Fruit fly (Drosophila melanogaster): ENCODE results near the gene CCT4.

- TF ChIP-seq tgo (GFP tag; IDR thresholded peaks at IDR 0.05) (no peak), B-H2 (GFP tag; optimal IDR thresholded peaks at IDR 0.05) (no peak), CG9609 (GFP tag; optimal IDR thresholded peaks at IDR 0.05) (no peak), chn (GFP tag; optimal IDR thresholded peaks at IDR 0.05) (no peak), stc (GFP tag; IDR thresholded peaks at IDR 0.05) (no peak), CG12391 (tag; optimal IDR thresholded peaks at IDR 0.05) (no peak)
Observed at dm6 chr2L:12689281-12689765, 3.4 kb downstream of the CCT4 start.

All from whole organism, embryonic.